Worm (Caenorhabditis elegans): ENCODE measurements around the gene cfap-20.

The cfap-20 gene

ce11 chrIII:3532035-3532434 lies 5.3 kb downstream of the cfap-20 start (continued):
- no peak for TF ChIP-seq F23B12.7 (tag; optimal IDR thresholded peaks at IDR 0.05; ENCODE audit: insufficient read depth)

- TF ChIP-seq ztf-28 (GFP tag; IDR thresholded peaks at IDR 0.05) (no peak), unc-62 (GFP tag; optimal IDR thresholded peaks at IDR 0.05) (peak; percentile 41), atf-7 (tag; optimal IDR thresholded peaks at IDR 0.05) (no peak), nhr-80 (tag; optimal IDR thresholded peaks at IDR 0.05) (peak; percentile 75), F52B5.7 (tag; optimal IDR thresholded peaks at IDR 0.05) (no peak), cebp-2 (GFP tag; IDR thresholded peaks at IDR 0.05) (no peak), dox-1 (GFP tag; IDR thresholded peaks at IDR 0.05) (no peak)
These were observed 7.5 kb downstream of the cfap-20 start, which contains the start of gene pitp-1 for ce11 chrIII:3529744-3530208. pitp-1 (minus strand) TSS chrIII:3529794.

ce11 chrIII:3528342-3528741 lies 9.0 kb downstream of the cfap-20 start, which contains the start of gene rpl-37:
rpl-37 (plus strand) TSS chrIII:3528642.
- TF ChIP-seq akir-1 (GFP tag; optimal IDR thresholded peaks at IDR 0.05) (no peak), C17E4.6 (GFP tag; IDR thresholded peaks at IDR 0.05) (no peak), xnd-1 (tag; optimal IDR thresholded peaks at IDR 0.05) (no peak), F22D6.2 (tag; optimal IDR thresholded peaks at IDR 0.05) (no peak), F39B2.1 (GFP tag; IDR thresholded peaks at IDR 0.05) (no peak), nhr-80 (tag; optimal IDR thresholded peaks at IDR 0.05) (no peak), F23B12.7 (tag; optimal IDR thresholded peaks at IDR 0.05; ENCODE audit: insufficient read depth) (no peak), die-1 (tag; optimal IDR thresholded peaks at IDR 0.05) (no peak), ztf-6 (GFP tag; IDR thresholded peaks at IDR 0.05) (no peak), madf-3 (GFP tag; IDR thresholded peaks at IDR 0.05) (no peak), F37B4.10 (GFP tag; IDR thresholded peaks at IDR 0.05) (no peak), Y53F4B.3 (GFP tag; IDR thresholded peaks at IDR 0.05) (no peak), attf-5 (GFP tag; optimal IDR thresholded peaks at IDR 0.05) (no peak), sea-2 (GFP tag; IDR thresholded peaks at IDR 0.05) (no peak), tbx-9 (tag; optimal IDR thresholded peaks at IDR 0.05; ENCODE audit: borderline replicate concordance) (no peak), unc-130 (GFP tag; optimal IDR thresholded peaks at IDR 0.05) (no peak), Y67H2A.10 (GFP tag; conservative IDR thresholded peaks at IDR 0.05) (no peak), snpc-1.3 (tag; optimal IDR thresholded peaks at IDR 0.05; ENCODE audit: insufficient read depth) (no peak), D2030.7 (GFP tag; IDR thresholded peaks at IDR 0.05) (no peak), bed-1 (GFP tag; IDR thresholded peaks at IDR 0.05) (no peak)

ce11 chrIII:3523363-3523762 lies 13.9 kb downstream of the cfap-20 start:
- no peak for TF ChIP-seq nhr-120 (GFP tag; IDR thresholded peaks at IDR 0.05)

ce11 chrIII:3520417-3520816 lies 16.9 kb downstream of the cfap-20 start:
- no peak for TF ChIP-seq Y53G8AR.9 (GFP tag; conservative IDR thresholded peaks at IDR 0.05)
- no peak for TF ChIP-seq Y53F4B.3 (GFP tag; IDR thresholded peaks at IDR 0.05)
- peak; percentile 87 for TF ChIP-seq nhr-80 (tag; optimal IDR thresholded peaks at IDR 0.05)
- no peak for TF ChIP-seq lin-35 (GFP tag; optimal IDR thresholded peaks at IDR 0.05)
- no peak for TF ChIP-seq T26A5.8 (tag; optimal IDR thresholded peaks at IDR 0.05)
- TF ChIP-seq ceh-100 (GFP tag; IDR thresholded peaks at IDR 0.05): no peak
- no peak for TF ChIP-seq tlf-1 (GFP tag; optimal IDR thresholded peaks at IDR 0.05)
- TF ChIP-seq madf-10 (tag; optimal IDR thresholded peaks at IDR 0.05): peak; percentile 3
- TF ChIP-seq nhr-90 (tag; optimal IDR thresholded peaks at IDR 0.05): no peak
- no peak for TF ChIP-seq snpc-1.3 (tag; optimal IDR thresholded peaks at IDR 0.05; ENCODE audit: insufficient read depth)
- TF ChIP-seq Y79H2A.3 (GFP tag; conservative IDR thresholded peaks at IDR 0.05): no peak
- TF ChIP-seq Y95B8A.8 (GFP tag; IDR thresholded peaks at IDR 0.05): no peak
- no peak for TF ChIP-seq ztf-28 (GFP tag; IDR thresholded peaks at IDR 0.05)
- TF ChIP-seq aptf-2 (GFP tag; conservative IDR thresholded peaks at IDR 0.05): no peak
- TF ChIP-seq dox-1 (GFP tag; IDR thresholded peaks at IDR 0.05): peak; percentile 34; the same call in 1 of the 2 replicates
- TF ChIP-seq tbp1 (GFP tag; optimal IDR thresholded peaks at IDR 0.05): peak; percentile 23
- no peak for TF ChIP-seq B0336.3 (GFP tag; IDR thresholded peaks at IDR 0.05)
- no peak for TF ChIP-seq ceh-58 (GFP tag; IDR thresholded peaks at IDR 0.05)
- TF ChIP-seq hsf-1 (GFP tag; IDR thresholded peaks at IDR 0.05): no peak
- no peak for TF ChIP-seq pbrm-1 (GFP tag; IDR thresholded peaks at IDR 0.05)
- TF ChIP-seq chd-7 (tag; optimal IDR thresholded peaks at IDR 0.05): peak; percentile 22

All from whole organism, young adult.